Comparison of ENCODE assay signal across 2 worm cellular contexts in genomic region chrX:14894380-14894779, ce11.
TF ChIP-seq lines count a peak whose summit lies in the region.

No protein-coding gene starts in this region.

TF ChIP-seq in whole organism, L1 larva, 84 proteins besides CTCF, POLR2A, EP300 and RAD21 (continued from another document):
- TF ChIP-seq nhr-90 (tag; optimal IDR thresholded peaks at IDR 0.05; lab: Kevin White, UChicago; ENCODE audit: poor library complexity) (peak; percentile 68), ztf-4 (tag; optimal IDR thresholded peaks at IDR 0.05; lab: Kevin White, UChicago) (no peak), unc-130 (tag; optimal IDR thresholded peaks at IDR 0.05; lab: Kevin White, UChicago) (peak; percentile 66), zip-4 (GFP tag; optimal IDR thresholded peaks at IDR 0.05; lab: Kevin White, UChicago) (no peak), grh-1 (GFP tag; IDR thresholded peaks at IDR 0.05; lab: Robert Waterston, UW) (no peak), nhr-19 (GFP tag; conservative IDR thresholded peaks at IDR 0.05; lab: Robert Waterston, UW) (peak; percentile 46), unc-86 (tag; optimal IDR thresholded peaks at IDR 0.05; lab: Kevin White, UChicago) (no peak), lin-14 (GFP tag; optimal IDR thresholded peaks at IDR 0.05; lab: Kevin White, UChicago) (peak; percentile 46), nhr-71 (tag; optimal IDR thresholded peaks at IDR 0.05; lab: Kevin White, UChicago) (peak; percentile 74)

TF ChIP-seq in whole organism, L2 larva, 48 proteins besides CTCF, POLR2A, EP300 and RAD21 (continued from another document):
- TF ChIP-seq sma-9 (GFP tag; optimal IDR thresholded peaks at IDR 0.05; lab: Kevin White, UChicago): peak; percentile 86
- TF ChIP-seq sma-9 (tag; optimal IDR thresholded peaks at IDR 0.05; lab: Kevin White, UChicago): no peak
- TF ChIP-seq nhr-129 (tag; optimal IDR thresholded peaks at IDR 0.05; lab: Kevin White, UChicago): no peak
- no peak for TF ChIP-seq nhr-77 (tag; optimal IDR thresholded peaks at IDR 0.05; lab: Kevin White, UChicago)
- TF ChIP-seq mab-5 (tag; optimal IDR thresholded peaks at IDR 0.05; lab: Kevin White, UChicago): no peak
- no peak for TF ChIP-seq sem-4 (tag; optimal IDR thresholded peaks at IDR 0.05; lab: Kevin White, UChicago)
- no peak for TF ChIP-seq unc-62 (GFP tag; optimal IDR thresholded peaks at IDR 0.05; lab: Kevin White, UChicago)
- no peak for TF ChIP-seq mbf-1 (tag; optimal IDR thresholded peaks at IDR 0.05; lab: Kevin White, UChicago)
- TF ChIP-seq ztf-1 (GFP tag; conservative IDR thresholded peaks at IDR 0.05; lab: Robert Waterston, UW): no peak
- no peak for TF ChIP-seq zag-1 (tag; optimal IDR thresholded peaks at IDR 0.05; lab: Kevin White, UChicago)
- TF ChIP-seq C34F6.9 (tag; optimal IDR thresholded peaks at IDR 0.05; lab: Kevin White, UChicago): no peak
- peak in 1 of 2 experiments; percentile 26 for TF ChIP-seq mdl-1 (tag; optimal IDR thresholded peaks at IDR 0.05; lab: Kevin White, UChicago)
TF ChIP-seq in whole organism, L2 larva: peak in this region for 8.
